Fruit fly (Drosophila melanogaster) whole organism, adult: ENCODE results near the gene Cog4.

Experiments
- CG11617 ChIP-seq: fragments of 200-800 bp; sonication (Bioruptor generic); optimal IDR thresholded peaks from 2 replicates; lab custom pipeline; 2017; ENCODE audit warnings: mild to moderate bottlenecking, missing biosample characterization, missing genetic modification reagents, missing genetic modification characterization
- CG12768 ChIP-seq: fragments of 200-800 bp; sonication (Bioruptor generic); optimal IDR thresholded peaks from 2 replicates; lab custom pipeline; 2017; ENCODE audit warnings: missing biosample characterization, missing genetic modification characterization, mild to moderate bottlenecking, moderate library complexity, missing genetic modification reagents
- CG14711 ChIP-seq: fragments of 200-800 bp; sonication (Bioruptor generic); optimal IDR thresholded peaks from 2 replicates; lab custom pipeline; 2018; ENCODE audit warnings: missing biosample characterization, mild to moderate bottlenecking, missing genetic modification characterization, moderate library complexity
- CG1620 ChIP-seq: fragments of 200-800 bp; sonication (Bioruptor generic); optimal IDR thresholded peaks from 2 replicates; lab custom pipeline; 2016; ENCODE audit warnings: missing biosample characterization, missing genetic modification characterization
- CG33017 ChIP-seq: fragments of 200-800 bp; sonication (Bioruptor generic); optimal IDR thresholded peaks from 2 replicates; lab custom pipeline; 2018; ENCODE audit warnings: missing biosample characterization, mild to moderate bottlenecking, missing genetic modification characterization, moderate library complexity
- CG5204 ChIP-seq: fragments of 200-800 bp; sonication (Bioruptor generic); optimal IDR thresholded peaks from 2 replicates; lab custom pipeline; 2016; ENCODE audit warnings: missing biosample characterization, missing genetic modification characterization
- CG7045 ChIP-seq: fragments of 200-800 bp; sonication (Bioruptor generic); optimal IDR thresholded peaks from 2 replicates; lab custom pipeline; 2017; ENCODE audit warnings: missing biosample characterization, mild to moderate bottlenecking, missing genetic modification characterization
- CG7101 ChIP-seq: fragments of 200-800 bp; sonication (Bioruptor generic); optimal IDR thresholded peaks from 2 replicates; lab custom pipeline; 2018; ENCODE audit warnings: missing biosample characterization, mild to moderate bottlenecking, missing genetic modification characterization, moderate library complexity
- Clk ChIP-seq: fragments of 200-800 bp; sonication (Bioruptor generic); optimal IDR thresholded peaks from 2 replicates; lab custom pipeline; 2017; ENCODE audit warnings: missing biosample characterization, missing genetic modification characterization
- Crg-1 ChIP-seq: fragments of 200-800 bp; sonication (Bioruptor generic); optimal IDR thresholded peaks from 2 replicates; lab custom pipeline; 2016; ENCODE audit warnings: missing biosample characterization, missing genetic modification characterization
- Hr96 ChIP-seq: fragments of 200-800 bp; sonication (Bioruptor generic); optimal IDR thresholded peaks from 2 replicates; lab custom pipeline; 2016; ENCODE audit warnings: missing biosample characterization, missing genetic modification characterization
- Mnt ChIP-seq: fragments of 200-800 bp; sonication (Bioruptor generic); optimal IDR thresholded peaks from 2 replicates; lab custom pipeline; 2016; ENCODE audit warnings: missing biosample characterization, mild to moderate bottlenecking, missing genetic modification characterization
- bab1 ChIP-seq: fragments of 200-800 bp; sonication (Bioruptor generic); optimal IDR thresholded peaks from 3 replicates; lab custom pipeline; 2019; ENCODE audit warnings: missing biosample characterization, mild to moderate bottlenecking, missing genetic modification characterization, moderate library complexity
- cic ChIP-seq: fragments of 200-800 bp; sonication (Bioruptor generic); optimal IDR thresholded peaks from 2 replicates; lab custom pipeline; 2017; ENCODE audit warnings: missing biosample characterization, mild to moderate bottlenecking, missing genetic modification characterization, moderate library complexity
- cnc ChIP-seq, 2 experiments: fragments of >200 bp; optimal IDR thresholded peaks; 2 replicates each; lab custom pipeline; 2017
- kay ChIP-seq: fragments of 200-800 bp; sonication (Bioruptor generic); peaks from one replicate; lab custom pipeline; 2016; ENCODE audit warnings: missing biosample characterization, missing genetic modification characterization, borderline replicate concordance
- ovo ChIP-seq: fragments of 200-800 bp; sonication (Bioruptor generic); optimal IDR thresholded peaks from 2 replicates; lab custom pipeline; 2016; ENCODE audit warnings: missing biosample characterization, missing genetic modification characterization
- pad ChIP-seq: fragments of 200-800 bp; sonication (Bioruptor generic); optimal IDR thresholded peaks from 3 replicates; lab custom pipeline; 2017; ENCODE audit warnings: missing biosample characterization, missing genetic modification characterization, mild to moderate bottlenecking, moderate library complexity, missing genetic modification reagents
- tj ChIP-seq: fragments of 200-800 bp; sonication (Bioruptor generic); optimal IDR thresholded peaks from 3 replicates; lab custom pipeline; 2017; ENCODE audit warnings: missing biosample characterization, mild to moderate bottlenecking, missing genetic modification characterization, moderate library complexity
- toe ChIP-seq: fragments of 200-800 bp; sonication (Bioruptor generic); optimal IDR thresholded peaks from 2 replicates; lab custom pipeline; 2016; ENCODE audit warnings: missing biosample characterization, missing genetic modification characterization

Cog4 gene

dm6 chr2L:10513837-10514499 is 25.5 kb upstream of the Cog4 start:
- TF ChIP-seq CG7101 (tag; lab: Kevin White, UChicago) (no peak), CG5204 (GFP tag; lab: Kevin White, UChicago) (no peak), ovo (no peak), cnc (optimal IDR thresholded peaks at IDR 0.05; lab: Kevin White, UChicago) (peak in 1 of 2 experiments; percentile 80), tj (GFP tag; lab: Kevin White, UChicago) (peak; percentile 66), Crg-1 (GFP tag; lab: Kevin White, UChicago) (no peak), cic (peak; percentile 22), Mnt (GFP tag; lab: Kevin White, UChicago) (no peak), Clk (GFP tag; lab: Kevin White, UChicago) (no peak), pad (no peak), CG11617 (GFP tag; lab: Kevin White, UChicago) (no peak), CG14711 (tag; lab: Kevin White, UChicago) (no peak), CG33017 (tag; lab: Kevin White, UChicago) (no peak), kay (GFP tag; lab: Kevin White, UChicago) (no peak), CG1620 (GFP tag; lab: Kevin White, UChicago) (no peak), CG7045 (GFP tag; lab: Kevin White, UChicago) (no peak), bab1 (GFP tag; lab: Kevin White, UChicago) (no peak), CG12768 (GFP tag; lab: Kevin White, UChicago) (peak; percentile 17)

dm6 chr2L:10510843-10511242 is 22.4 kb upstream of the Cog4 start:
- TF ChIP-seq CG33017 (tag; lab: Kevin White, UChicago) (no peak), tj (GFP tag; lab: Kevin White, UChicago) (no peak), kay (GFP tag; lab: Kevin White, UChicago) (peak; percentile 88), CG14711 (tag; lab: Kevin White, UChicago) (no peak)

- no peak for TF ChIP-seq tj (GFP tag; lab: Kevin White, UChicago)
- peak; percentile 38 for TF ChIP-seq ovo
- no peak for TF ChIP-seq CG12768 (GFP tag; lab: Kevin White, UChicago)
- TF ChIP-seq Mnt (GFP tag; lab: Kevin White, UChicago) = peak; percentile 85
- TF ChIP-seq pad = no peak
Measured at dm6 chr2L:10510088-10510487, 21.7 kb upstream of the Cog4 start, which contains the start of gene CG7384. CG7384 (minus strand) TSS chr2L:10510453.

dm6 chr2L:10506557-10507252 is 18.3 kb upstream of the Cog4 start, which contains the start of the genes Myo31DF and CG6094:
Myo31DF (minus strand) TSS chr2L:10506779.
CG6094 (plus strand) TSS chr2L:10507081.
- TF ChIP-seq pad = peak; percentile 28
- peak; percentile 39 for TF ChIP-seq CG12768 (GFP tag; lab: Kevin White, UChicago)
- TF ChIP-seq CG7101 (tag; lab: Kevin White, UChicago) = peak; percentile 27
- TF ChIP-seq Mnt (GFP tag; lab: Kevin White, UChicago) = peak; percentile 52
- TF ChIP-seq Hr96 = no peak
- peak; percentile 51 for TF ChIP-seq CG1620 (GFP tag; lab: Kevin White, UChicago)
- TF ChIP-seq ovo = peak; percentile 22
- peak; percentile 5 for TF ChIP-seq cic
- TF ChIP-seq Crg-1 (GFP tag; lab: Kevin White, UChicago) = peak; percentile 18
- peak; percentile 48 for TF ChIP-seq bab1 (GFP tag; lab: Kevin White, UChicago)
- peak; percentile 60 for TF ChIP-seq tj (GFP tag; lab: Kevin White, UChicago)
- TF ChIP-seq cnc (optimal IDR thresholded peaks at IDR 0.05; lab: Kevin White, UChicago) = no peak
- TF ChIP-seq CG14711 (tag; lab: Kevin White, UChicago) = peak; percentile 34
- TF ChIP-seq CG7045 (GFP tag; lab: Kevin White, UChicago) = no peak

- TF ChIP-seq CG11617 (GFP tag; lab: Kevin White, UChicago) = no peak
- no peak for TF ChIP-seq cnc (optimal IDR thresholded peaks at IDR 0.05; lab: Kevin White, UChicago)
- no peak for TF ChIP-seq CG14711 (tag; lab: Kevin White, UChicago)
Measured at dm6 chr2L:10505345-10505744, 16.9 kb upstream of the Cog4 start.

dm6 chr2L:10504895-10505294 is 16.5 kb upstream of the Cog4 start:
- TF ChIP-seq CG33017 (tag; lab: Kevin White, UChicago) = no peak
- no peak for TF ChIP-seq CG7045 (GFP tag; lab: Kevin White, UChicago)
- TF ChIP-seq toe (GFP tag; lab: Kevin White, UChicago) = no peak
- TF ChIP-seq Hr96 = no peak
- no peak for TF ChIP-seq CG14711 (tag; lab: Kevin White, UChicago)
- TF ChIP-seq pad = no peak
- no peak for TF ChIP-seq CG5204 (GFP tag; lab: Kevin White, UChicago)
